Worm (Caenorhabditis elegans): ENCODE results near the gene Y17D7B.2.
"Not testable (repeated sequence)": the region's sequence is repeated elsewhere in the genome, so short reads cannot be mapped to it uniquely, and the experiment has no call there.

The Y17D7B.2 gene

DNA sequence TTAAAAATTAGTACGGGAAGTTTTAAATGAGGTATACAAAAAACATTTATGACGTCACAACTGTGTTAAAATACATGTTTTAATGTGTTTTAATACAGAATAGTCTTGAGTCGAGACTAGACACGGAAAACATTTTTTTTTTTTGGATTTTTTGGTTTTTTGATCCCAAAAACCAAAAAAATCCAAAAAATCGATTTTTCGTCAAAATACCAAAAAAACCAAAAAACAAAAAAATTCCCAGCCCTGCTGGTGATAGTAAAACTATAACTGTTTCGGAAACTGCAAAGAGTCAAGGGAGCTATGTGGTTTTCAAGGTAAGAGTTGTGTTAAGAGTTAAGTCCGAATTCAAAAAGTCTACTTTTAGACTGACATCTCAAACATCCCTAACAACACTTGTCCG, 26.5 kb upstream of the Y17D7B.2 start, which contains the start of gene F11D11.4:
TSS of gene F11D11.4 (plus strand) at position 301 of the 400 bp plus-strand sequence.
- TF ChIP-seq aly-1 (tag; optimal IDR thresholded peaks at IDR 0.05) (no peak), flt-1 (GFP tag; IDR thresholded peaks at IDR 0.05) (no peak), tbx-11 (GFP tag; IDR thresholded peaks at IDR 0.05) (no peak), hnd-1 (tag; optimal IDR thresholded peaks at IDR 0.05) (no peak), ama-1 (optimal IDR thresholded peaks at IDR 0.05) (no peak), F13C5.2 (tag; optimal IDR thresholded peaks at IDR 0.05) (no peak), tbx-37 (GFP tag; conservative IDR thresholded peaks at IDR 0.05) (no peak), B0310.2 (tag; optimal IDR thresholded peaks at IDR 0.05) (no peak), ets-7 (tag; optimal IDR thresholded peaks at IDR 0.05) (no peak), sea-1 (GFP tag; conservative IDR thresholded peaks at IDR 0.05) (no peak), ceh-36 (tag; optimal IDR thresholded peaks at IDR 0.05) (no peak), hmg-4 (GFP tag; optimal IDR thresholded peaks at IDR 0.05) (no peak), scrt-1 (GFP tag; IDR thresholded peaks at IDR 0.05) (no peak), tra-4 (tag; optimal IDR thresholded peaks at IDR 0.05) (no peak), hmbx-1 (tag; optimal IDR thresholded peaks at IDR 0.05) (no peak), ceh-13 (GFP tag; optimal IDR thresholded peaks at IDR 0.05) (no peak), pes-1 (GFP tag; IDR thresholded peaks at IDR 0.05) (no peak)

DNA sequence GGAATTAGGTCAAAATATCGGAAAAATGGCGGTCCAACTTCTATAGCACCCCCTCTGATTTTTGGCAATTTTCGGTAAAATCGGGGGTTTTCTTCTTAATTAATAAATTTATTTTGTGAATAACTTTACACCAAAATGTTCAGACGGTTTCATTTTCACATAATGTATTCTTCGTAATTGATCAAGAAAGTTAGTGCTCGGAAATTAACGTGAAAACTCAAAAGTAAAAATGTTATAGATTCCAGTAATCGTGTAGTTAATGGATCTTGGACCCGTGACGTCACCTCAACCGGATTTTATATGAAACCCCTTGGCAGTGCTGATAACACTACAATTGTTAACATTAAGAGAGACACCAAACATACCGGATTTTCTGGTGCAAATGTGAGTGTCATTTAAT, 25.5 kb upstream of the Y17D7B.2 start, which contains the start of gene F11D11.22:
TSS of gene F11D11.22 (plus strand) at position 301 of the 400 bp plus-strand sequence.
- TF ChIP-seq sea-1 (GFP tag; conservative IDR thresholded peaks at IDR 0.05); aly-1 (tag; optimal IDR thresholded peaks at IDR 0.05); flt-1 (GFP tag; IDR thresholded peaks at IDR 0.05): not testable (repeated sequence)

DNA sequence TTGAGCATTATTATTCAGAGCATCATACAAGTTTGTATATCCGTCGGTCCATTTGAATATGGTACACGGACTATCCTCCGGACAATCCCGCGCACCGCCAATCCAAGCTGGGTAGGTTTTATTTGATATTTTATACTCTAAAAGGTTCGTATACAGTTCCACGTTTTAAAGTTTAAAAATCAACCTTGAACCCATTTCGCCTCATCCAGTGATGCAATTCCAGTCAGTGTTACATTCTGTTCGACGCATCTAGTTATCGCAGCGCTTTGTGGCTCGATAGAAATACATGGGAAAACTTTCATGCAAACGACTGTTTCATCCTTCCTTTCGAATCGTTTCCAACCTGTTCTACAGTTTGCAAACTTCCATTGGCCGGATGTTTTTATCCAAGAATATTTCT, 17.6 kb upstream of the Y17D7B.2 start:
- TF ChIP-seq B0310.2 (tag; optimal IDR thresholded peaks at IDR 0.05) (no peak), hnd-1 (tag; optimal IDR thresholded peaks at IDR 0.05) (no peak), tra-4 (tag; optimal IDR thresholded peaks at IDR 0.05) (no peak), ceh-36 (tag; optimal IDR thresholded peaks at IDR 0.05) (no peak), flt-1 (GFP tag; IDR thresholded peaks at IDR 0.05) (no peak), sea-1 (GFP tag; conservative IDR thresholded peaks at IDR 0.05) (no peak), aly-1 (tag; optimal IDR thresholded peaks at IDR 0.05) (no peak), pes-1 (GFP tag; IDR thresholded peaks at IDR 0.05) (no peak), ama-1 (optimal IDR thresholded peaks at IDR 0.05) (no peak), F13C5.2 (tag; optimal IDR thresholded peaks at IDR 0.05) (no peak), scrt-1 (GFP tag; IDR thresholded peaks at IDR 0.05) (no peak), hmg-4 (GFP tag; optimal IDR thresholded peaks at IDR 0.05) (no peak), ets-7 (tag; optimal IDR thresholded peaks at IDR 0.05) (no peak), tbx-11 (GFP tag; IDR thresholded peaks at IDR 0.05) (no peak)

DNA sequence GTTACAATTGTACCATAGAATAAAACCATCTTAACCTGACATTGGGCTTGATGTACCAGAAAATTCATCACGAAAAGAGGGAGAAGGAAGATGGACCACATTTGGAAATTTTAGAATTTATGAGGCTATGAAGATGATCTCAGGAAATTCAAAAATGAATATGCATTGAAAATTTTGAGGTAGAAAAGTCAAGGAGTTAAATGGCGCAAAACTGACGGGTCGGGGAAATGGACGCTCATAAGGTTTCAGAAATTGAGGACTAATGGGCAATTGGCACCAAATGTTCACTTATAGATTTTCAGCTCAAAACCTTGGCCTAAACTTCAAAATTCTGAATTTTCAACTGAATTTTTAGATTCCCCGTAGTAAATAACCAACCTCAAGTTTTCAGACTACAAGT, 16.9 kb upstream of the Y17D7B.2 start, which contains the start of gene clec-255:
TSS of gene clec-255 (minus strand) at position 101 of the 400 bp plus-strand sequence.
- TF ChIP-seq hnd-1 (tag; optimal IDR thresholded peaks at IDR 0.05) (no peak), tbx-11 (GFP tag; IDR thresholded peaks at IDR 0.05) (no peak), F13C5.2 (tag; optimal IDR thresholded peaks at IDR 0.05) (no peak), pes-1 (GFP tag; IDR thresholded peaks at IDR 0.05) (no peak), aly-1 (tag; optimal IDR thresholded peaks at IDR 0.05) (no peak), tra-4 (tag; optimal IDR thresholded peaks at IDR 0.05) (no peak), ceh-36 (tag; optimal IDR thresholded peaks at IDR 0.05) (no peak), flt-1 (GFP tag; IDR thresholded peaks at IDR 0.05) (no peak), ets-7 (tag; optimal IDR thresholded peaks at IDR 0.05) (no peak), B0310.2 (tag; optimal IDR thresholded peaks at IDR 0.05) (no peak), hmbx-1 (tag; optimal IDR thresholded peaks at IDR 0.05) (no peak), ama-1 (optimal IDR thresholded peaks at IDR 0.05) (no peak), tbx-37 (GFP tag; conservative IDR thresholded peaks at IDR 0.05) (no peak), scrt-1 (GFP tag; IDR thresholded peaks at IDR 0.05) (no peak), sea-1 (GFP tag; conservative IDR thresholded peaks at IDR 0.05) (no peak), ceh-13 (GFP tag; optimal IDR thresholded peaks at IDR 0.05) (no peak), hmg-4 (GFP tag; optimal IDR thresholded peaks at IDR 0.05) (no peak)

DNA sequence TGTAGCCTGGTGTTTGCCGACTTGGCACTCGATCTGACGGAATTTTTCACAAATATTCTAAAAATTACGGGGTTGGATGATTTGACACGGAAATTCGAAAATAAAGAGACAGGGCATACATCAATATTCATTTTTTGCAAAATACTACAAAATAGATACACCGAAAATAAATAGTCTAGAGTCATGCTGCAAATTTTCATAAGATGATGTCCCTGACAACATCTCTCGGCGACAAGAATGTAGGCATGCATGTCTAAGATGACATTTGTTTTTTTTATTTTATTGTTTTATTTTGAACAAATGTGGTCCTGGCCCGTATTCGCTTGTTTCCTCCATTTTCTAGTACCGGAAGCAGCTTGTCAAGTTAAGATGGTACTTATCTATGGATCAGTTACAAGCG, 16.1 kb upstream of the Y17D7B.2 start, which contains the start of gene clec-256:
TSS of gene clec-256 (plus strand) at position 301 of the 400 bp plus-strand sequence.
- TF ChIP-seq ceh-36 (tag; optimal IDR thresholded peaks at IDR 0.05) = no peak
- TF ChIP-seq hnd-1 (tag; optimal IDR thresholded peaks at IDR 0.05) = no peak
- no peak for TF ChIP-seq flt-1 (GFP tag; IDR thresholded peaks at IDR 0.05)
- TF ChIP-seq ets-7 (tag; optimal IDR thresholded peaks at IDR 0.05) = no peak
- no peak for TF ChIP-seq tbx-11 (GFP tag; IDR thresholded peaks at IDR 0.05)
- TF ChIP-seq ceh-13 (GFP tag; optimal IDR thresholded peaks at IDR 0.05) = no peak
- TF ChIP-seq tbx-37 (GFP tag; conservative IDR thresholded peaks at IDR 0.05) = no peak
- no peak for TF ChIP-seq pes-1 (GFP tag; IDR thresholded peaks at IDR 0.05)
- no peak for TF ChIP-seq hmbx-1 (tag; optimal IDR thresholded peaks at IDR 0.05)
- no peak for TF ChIP-seq ama-1 (optimal IDR thresholded peaks at IDR 0.05)
- TF ChIP-seq sea-1 (GFP tag; conservative IDR thresholded peaks at IDR 0.05) = no peak
- no peak for TF ChIP-seq tra-4 (tag; optimal IDR thresholded peaks at IDR 0.05)
- no peak for TF ChIP-seq hmg-4 (GFP tag; optimal IDR thresholded peaks at IDR 0.05)
- TF ChIP-seq F13C5.2 (tag; optimal IDR thresholded peaks at IDR 0.05) = no peak
- TF ChIP-seq scrt-1 (GFP tag; IDR thresholded peaks at IDR 0.05) = no peak
- no peak for TF ChIP-seq aly-1 (tag; optimal IDR thresholded peaks at IDR 0.05)
- no peak for TF ChIP-seq B0310.2 (tag; optimal IDR thresholded peaks at IDR 0.05)

DNA sequence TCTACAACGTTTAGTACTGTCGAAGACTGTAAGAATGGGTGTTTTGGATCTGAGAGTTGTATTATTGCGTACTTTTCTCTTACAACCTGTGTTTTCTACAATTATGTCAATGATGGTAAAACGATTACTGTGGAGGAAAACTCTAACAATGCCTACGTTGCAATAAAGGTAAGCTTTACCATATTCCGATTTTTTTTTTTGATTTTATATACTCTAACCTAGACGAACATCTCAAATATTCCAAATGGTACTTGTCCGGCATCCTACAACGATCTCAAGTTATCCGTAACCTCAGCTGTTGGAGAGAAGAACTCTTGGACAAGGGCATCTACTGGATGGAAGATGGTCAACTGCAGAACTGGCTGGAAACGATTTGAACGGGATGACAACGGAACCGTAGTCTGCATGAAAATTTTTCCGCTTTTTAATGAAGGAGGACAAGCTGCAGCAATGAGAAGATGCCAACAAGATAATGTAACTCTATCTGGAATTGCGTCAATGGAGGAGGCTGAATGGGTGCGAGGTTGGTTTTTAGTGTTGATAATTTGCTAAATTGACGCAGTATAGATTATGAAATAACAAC, 15.6 kb upstream of the Y17D7B.2 start:
- TF ChIP-seq aly-1 (tag; optimal IDR thresholded peaks at IDR 0.05) = no peak
- TF ChIP-seq tbx-37 (GFP tag; conservative IDR thresholded peaks at IDR 0.05) = no peak
- no peak for TF ChIP-seq hnd-1 (tag; optimal IDR thresholded peaks at IDR 0.05)
- no peak for TF ChIP-seq F13C5.2 (tag; optimal IDR thresholded peaks at IDR 0.05)
- TF ChIP-seq ets-7 (tag; optimal IDR thresholded peaks at IDR 0.05) = no peak
- TF ChIP-seq sea-1 (GFP tag; conservative IDR thresholded peaks at IDR 0.05) = no peak
- TF ChIP-seq ceh-13 (GFP tag; optimal IDR thresholded peaks at IDR 0.05) = no peak
- no peak for TF ChIP-seq hmg-4 (GFP tag; optimal IDR thresholded peaks at IDR 0.05)
- no peak for TF ChIP-seq scrt-1 (GFP tag; IDR thresholded peaks at IDR 0.05)
- no peak for TF ChIP-seq flt-1 (GFP tag; IDR thresholded peaks at IDR 0.05)
- no peak for TF ChIP-seq ceh-36 (tag; optimal IDR thresholded peaks at IDR 0.05)
- TF ChIP-seq hmbx-1 (tag; optimal IDR thresholded peaks at IDR 0.05) = no peak
- no peak for TF ChIP-seq tbx-11 (GFP tag; IDR thresholded peaks at IDR 0.05)
- no peak for TF ChIP-seq pes-1 (GFP tag; IDR thresholded peaks at IDR 0.05)

DNA sequence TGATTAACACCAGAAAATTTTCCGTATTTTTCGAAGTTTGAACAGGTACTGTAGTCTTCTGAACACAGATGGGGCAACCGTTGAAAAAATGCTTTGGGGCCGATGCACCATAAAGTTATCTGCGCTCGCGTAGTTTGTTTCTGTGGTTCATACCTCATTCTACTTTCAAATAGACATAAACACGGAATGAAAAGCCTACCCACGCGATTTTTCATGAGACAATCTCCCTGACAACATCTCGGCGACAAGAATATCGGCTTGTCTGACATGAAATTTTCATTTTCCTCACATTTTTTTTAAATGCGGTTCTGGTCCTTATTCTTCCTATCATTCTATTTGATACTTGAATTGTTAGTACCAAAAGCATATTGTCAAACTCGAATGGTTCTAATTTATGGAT, 14.8 kb upstream of the Y17D7B.2 start, which contains the start of gene clec-257:
TSS of gene clec-257 (plus strand) at position 301 of the 400 bp plus-strand sequence.
- TF ChIP-seq pes-1 (GFP tag; IDR thresholded peaks at IDR 0.05) = no peak
- no peak for TF ChIP-seq scrt-1 (GFP tag; IDR thresholded peaks at IDR 0.05)

Measured in whole organism, early embryonic.